Worm (Caenorhabditis elegans) whole organism, L2 larva: ENCODE results near the gene Y55F3BR.1.

Experiments
- C34F6.9 ChIP-seq: fragments of 150-350 bp; optimal IDR thresholded peaks from 2 replicates; lab custom pipeline; 2014; ENCODE audit warnings: missing biosample characterization, missing genetic modification characterization
- ceh-16 ChIP-seq: fragments of 150-350 bp; optimal IDR thresholded peaks from 2 replicates; lab custom pipeline; 2014; ENCODE audit warnings: missing biosample characterization, missing genetic modification characterization
- crh-2 ChIP-seq: sonication (generic microtip); optimal IDR thresholded peaks from 2 replicates; lab custom pipeline; 2017; ENCODE audit warnings: missing biosample characterization, missing genetic modification characterization
- dmd-4 ChIP-seq: sonication (generic microtip); optimal IDR thresholded peaks from 2 replicates; lab custom pipeline; 2017; ENCODE audit warnings: missing biosample characterization, missing genetic modification characterization
- elt-3 ChIP-seq: sonication (generic microtip); optimal IDR thresholded peaks from 2 replicates; lab custom pipeline; 2017; ENCODE audit warnings: missing biosample characterization, missing genetic modification characterization
- lin-39 ChIP-seq: fragments of 150-350 bp; optimal IDR thresholded peaks from 2 replicates; lab custom pipeline; 2014; ENCODE audit warnings: missing biosample characterization, missing genetic modification reagents, missing genetic modification characterization
- mab-5 ChIP-seq: fragments of 150-350 bp; optimal IDR thresholded peaks from 2 replicates; lab custom pipeline; 2014; ENCODE audit warnings: missing biosample characterization, missing genetic modification characterization
- mdl-1 ChIP-seq, 2 experiments: fragments of 150-350 bp in 1 of 2; sonication (generic microtip) in 1 of 2; optimal IDR thresholded peaks; 2 replicates each; lab custom pipeline; 2017; ENCODE audit warnings: missing biosample characterization in 2 of 2, missing genetic modification characterization in 2 of 2
- nhr-11 ChIP-seq: fragments of 150-350 bp; optimal IDR thresholded peaks from 2 replicates; lab custom pipeline; 2014; ENCODE audit warnings: missing biosample characterization, missing genetic modification characterization
- nhr-237 ChIP-seq: fragments of 150-350 bp; optimal IDR thresholded peaks from 2 replicates; lab custom pipeline; 2014; ENCODE audit warnings: missing biosample characterization, missing genetic modification characterization
- nhr-77 ChIP-seq: fragments of 150-350 bp; optimal IDR thresholded peaks from 2 replicates; lab custom pipeline; 2014; ENCODE audit warnings: missing biosample characterization, missing genetic modification characterization
- snpc-4 ChIP-seq: fragments of 150-350 bp; optimal IDR thresholded peaks from 2 replicates; lab custom pipeline; 2014; ENCODE audit warnings: missing biosample characterization, missing genetic modification characterization
- unc-62 ChIP-seq: fragments of 150-350 bp; optimal IDR thresholded peaks from 2 replicates; lab custom pipeline; 2014; ENCODE audit warnings: missing biosample characterization, missing genetic modification reagents, missing genetic modification characterization

DNA sequence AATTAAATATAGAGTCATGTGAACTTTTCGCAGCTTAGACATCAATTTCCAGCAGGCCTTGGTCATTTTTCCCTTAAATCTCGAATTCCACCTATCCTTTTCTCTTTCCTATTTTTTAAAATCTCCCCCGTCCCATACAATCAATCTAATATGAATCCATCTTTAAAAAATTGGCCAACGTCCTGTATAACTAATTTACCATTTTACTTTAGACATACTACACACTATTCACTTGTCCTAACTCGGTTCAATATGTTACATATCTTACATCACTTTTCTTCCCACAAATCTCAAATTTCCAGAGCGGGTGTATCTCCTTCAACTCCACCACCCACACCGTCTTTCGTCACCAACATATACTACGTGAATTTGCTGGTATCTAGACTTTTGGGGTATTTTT lies 29.4 kb upstream of the Y55F3BR.1 start, which contains the start of gene lgc-33:
- no peak for TF ChIP-seq C34F6.9
- TF ChIP-seq dmd-4 (tag; lab: Kevin White, UChicago) = no peak
- TF ChIP-seq nhr-237 (tag; lab: Kevin White, UChicago) = no peak
- TF ChIP-seq snpc-4 (tag; lab: Kevin White, UChicago) = no peak
- no peak for TF ChIP-seq mdl-1 (tag; optimal IDR thresholded peaks at IDR 0.05; lab: Kevin White, UChicago)
- TF ChIP-seq nhr-11 (tag; lab: Kevin White, UChicago) = no peak
- no peak for TF ChIP-seq ceh-16 (tag; lab: Kevin White, UChicago)
- no peak for TF ChIP-seq mab-5
- TF ChIP-seq unc-62 (GFP tag; lab: Kevin White, UChicago) = no peak
- no peak for TF ChIP-seq crh-2 (tag; lab: Kevin White, UChicago)
- TF ChIP-seq nhr-77 (tag; lab: Kevin White, UChicago) = no peak
- no peak for TF ChIP-seq lin-39 (tag; lab: Kevin White, UChicago)
- no peak for TF ChIP-seq elt-3 (tag; lab: Kevin White, UChicago)
